Fruit fly (Drosophila melanogaster): ENCODE results near the gene CG7142.

The CG7142 gene

dm6 chr3R:18244171-18245043 is 34.9 kb downstream of the CG7142 start (continued):
- TF ChIP-seq p53 (GFP tag; optimal IDR thresholded peaks at IDR 0.05) (no peak), Camta (GFP tag; optimal IDR thresholded peaks at IDR 0.05) (no peak), CG10543 (GFP tag; optimal IDR thresholded peaks at IDR 0.05) (peak; percentile 88), Dek (tag; optimal IDR thresholded peaks at IDR 0.05) (no peak), Scr (GFP tag; IDR thresholded peaks at IDR 0.05; ENCODE audit: partially characterized antibody) (0 out of 2 replicates have a peak, but pooled peaks have one; percentile 6), Bgb (GFP tag; IDR thresholded peaks at IDR 0.05; ENCODE audit: partially characterized antibody) (peak; percentile 28; the same call in 1 of the 2 replicates), CG30431 (GFP tag; optimal IDR thresholded peaks at IDR 0.05) (no peak), CG32767 (GFP tag; IDR thresholded peaks at IDR 0.05) (peak; percentile 85), Ets65A (GFP tag) (peak; percentile 74), her (GFP tag; optimal IDR thresholded peaks at IDR 0.05) (peak; percentile 11), CG8281 (tag; optimal IDR thresholded peaks at IDR 0.05) (peak; percentile 88), sug (tag; optimal IDR thresholded peaks at IDR 0.05) (peak; percentile 78), zfh1 (GFP tag; IDR thresholded peaks at IDR 0.05) (0 out of 3 replicates have a peak, but pooled peaks have one; percentile 41), CG8765 (GFP tag; IDR thresholded peaks at IDR 0.05) (0 out of 2 replicates have a peak, but pooled peaks have one; percentile 38), org-1 (GFP tag; optimal IDR thresholded peaks at IDR 0.05) (peak; percentile 3), E2f1 (GFP tag; IDR thresholded peaks at IDR 0.05) (peak; percentile 36; the same call in 1 of the 2 replicates), Xrp1 (GFP tag; IDR thresholded peaks at IDR 0.05) (peak; percentile 5; the same call in 1 of the 2 replicates), Dbx (GFP tag; IDR thresholded peaks at IDR 0.05) (peak; percentile 25; the same call in 1 of the 3 replicates), ase (GFP tag; IDR thresholded peaks at IDR 0.05) (no peak), CG6175 (GFP tag; IDR thresholded peaks at IDR 0.05) (peak; percentile 95), peb (GFP tag; IDR thresholded peaks at IDR 0.05) (no peak), CG10321 (GFP tag; IDR thresholded peaks at IDR 0.05) (peak; percentile 93), B-H1 (GFP tag; IDR thresholded peaks at IDR 0.05) (no peak), bowl (GFP tag; IDR thresholded peaks at IDR 0.05) (no peak), CG12236 (GFP tag; optimal IDR thresholded peaks at IDR 0.05) (no peak), scrt (GFP tag; optimal IDR thresholded peaks at IDR 0.05) (peak; percentile 18), CG15696 (tag; optimal IDR thresholded peaks at IDR 0.05) (no peak), Ptx1 (GFP tag; IDR thresholded peaks at IDR 0.05) (peak; percentile 29; the same call in 1 of the 2 replicates), Dp (GFP tag; optimal IDR thresholded peaks at IDR 0.05) (peak; percentile 28), twi (tag; optimal IDR thresholded peaks at IDR 0.05) (no peak), nau (GFP tag; optimal IDR thresholded peaks at IDR 0.05) (peak; percentile 28), kay (GFP tag; optimal IDR thresholded peaks at IDR 0.05) (peak; percentile 55), ken (GFP tag; IDR thresholded peaks at IDR 0.05) (0 out of 3 replicates have a peak, but pooled peaks have one; percentile 25), Hmr (GFP tag; optimal IDR thresholded peaks at IDR 0.05) (peak; percentile 42), gfzf (GFP tag; optimal IDR thresholded peaks at IDR 0.05) (no peak), shn (GFP tag; optimal IDR thresholded peaks at IDR 0.05) (peak; percentile 15), CG14710 (tag; optimal IDR thresholded peaks at IDR 0.05) (no peak), cwo (GFP tag; optimal IDR thresholded peaks at IDR 0.05) (peak; percentile 9)

dm6 chr3R:18243718-18244170 is 35.6 kb downstream of the CG7142 start:
- TF ChIP-seq H15 (GFP tag; IDR thresholded peaks at IDR 0.05): no peak
- no peak for TF ChIP-seq CG8290 (GFP tag; optimal IDR thresholded peaks at IDR 0.05)
- peak in 1 of 2 experiments; percentile 16 for TF ChIP-seq CG8290 (tag; optimal IDR thresholded peaks at IDR 0.05)
- TF ChIP-seq Atf-2 (GFP tag; optimal IDR thresholded peaks at IDR 0.05): no peak
- TF ChIP-seq zfh2 (GFP tag; optimal IDR thresholded peaks at IDR 0.05): peak; percentile 42
- no peak for TF ChIP-seq CG4328 (GFP tag; optimal IDR thresholded peaks at IDR 0.05)
- peak; percentile 60 for TF ChIP-seq sens (GFP tag)
- no peak for TF ChIP-seq CG1792 (GFP tag; optimal IDR thresholded peaks at IDR 0.05)
- peak; percentile 7; the same call in 1 of the 2 replicates for TF ChIP-seq chm (GFP tag; IDR thresholded peaks at IDR 0.05)
- no peak for TF ChIP-seq CG12299 (tag; optimal IDR thresholded peaks at IDR 0.05)
- TF ChIP-seq Tbp (GFP tag; optimal IDR thresholded peaks at IDR 0.05): no peak
- TF ChIP-seq fd64A (GFP tag; optimal IDR thresholded peaks at IDR 0.05): no peak
- TF ChIP-seq Ets65A (GFP tag): no peak
- no peak for TF ChIP-seq HHEX (GFP tag; optimal IDR thresholded peaks at IDR 0.05)
- peak; percentile 24 for TF ChIP-seq vfl (GFP tag; optimal IDR thresholded peaks at IDR 0.05)
